Fruit fly (Drosophila melanogaster): ENCODE data around the gene CG14075.
A peak's percentile ranks its signal among the peaks of the same experiment; 100 is the strongest.

Gene CG14075

DNA sequence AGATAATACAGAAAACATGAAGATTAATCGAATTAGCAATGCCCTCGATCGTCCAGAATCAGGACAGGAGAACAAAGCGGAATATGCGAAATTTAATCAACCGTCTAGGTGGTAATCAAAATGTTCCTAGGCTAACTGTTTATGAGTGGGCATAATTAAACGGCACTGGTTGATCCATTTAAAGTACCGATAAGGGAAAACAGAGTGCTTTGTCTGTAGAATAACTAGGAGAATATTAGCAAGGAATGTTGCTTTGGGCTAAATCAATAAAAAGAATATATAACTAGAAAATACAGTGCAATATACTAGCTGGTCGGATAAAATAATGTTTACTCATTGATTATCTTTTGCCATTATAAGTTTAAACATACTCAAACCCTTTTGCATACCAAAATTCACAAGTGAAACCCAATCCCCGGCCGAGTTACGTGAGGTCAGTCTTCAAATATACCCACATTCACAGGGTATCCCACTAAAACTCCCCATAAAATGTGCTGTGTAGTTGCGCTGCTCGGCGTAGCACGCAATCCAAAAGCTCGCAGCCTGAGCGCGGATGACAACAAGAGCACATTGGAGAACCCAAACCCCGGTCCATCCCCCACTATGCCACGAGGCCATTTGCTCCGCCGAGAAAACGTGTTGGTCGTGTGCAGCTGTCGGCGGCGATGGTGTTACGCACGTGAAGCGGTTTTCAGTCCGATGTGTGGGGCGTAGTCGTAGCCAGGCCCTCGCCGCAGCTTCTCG is 11.4 kb downstream of the CG14075 start (continued):
- TF ChIP-seq Jarid2 (GFP tag; optimal IDR thresholded peaks at IDR 0.05) = peak; percentile 20
- 0 out of 3 replicates have a peak, but pooled peaks have one; percentile 36 for TF ChIP-seq CG11093 (GFP tag; IDR thresholded peaks at IDR 0.05)
- peak; percentile 79 for TF ChIP-seq Rfx (GFP tag; IDR thresholded peaks at IDR 0.05)
- TF ChIP-seq Aef1 (GFP tag; IDR thresholded peaks at IDR 0.05) = peak; percentile 73; the same call in 2 of the 3 replicates
- peak; percentile 28 for TF ChIP-seq CG8944 (GFP tag; optimal IDR thresholded peaks at IDR 0.05)
- TF ChIP-seq CG1024 (GFP tag; IDR thresholded peaks at IDR 0.05) = 0 out of 2 replicates have a peak, but pooled peaks have one; percentile 24
- peak; percentile 73; the same call in 1 of the 2 replicates for TF ChIP-seq ranshi (GFP tag; IDR thresholded peaks at IDR 0.05)
- TF ChIP-seq CG6175 (GFP tag; IDR thresholded peaks at IDR 0.05) = peak; percentile 67; the same call in 1 of the 3 replicates
- TF ChIP-seq bsh (GFP tag; optimal IDR thresholded peaks at IDR 0.05) = peak in 1 of 2 experiments; percentile 31
- no peak for TF ChIP-seq CG8290 (GFP tag; optimal IDR thresholded peaks at IDR 0.05)
- TF ChIP-seq CG8290 (tag; optimal IDR thresholded peaks at IDR 0.05) = peak in 1 of 2 experiments; percentile 58
- peak; percentile 59 for TF ChIP-seq CG31441 (GFP tag; IDR thresholded peaks at IDR 0.05)
- TF ChIP-seq fu2 (GFP tag; optimal IDR thresholded peaks at IDR 0.05) = peak; percentile 81
- no peak for TF ChIP-seq Elba2 (GFP tag; optimal IDR thresholded peaks at IDR 0.05)
- peak; percentile 29 for TF ChIP-seq tup (GFP tag; optimal IDR thresholded peaks at IDR 0.05)
- peak; percentile 70 for TF ChIP-seq CG18262 (tag; optimal IDR thresholded peaks at IDR 0.05)
- TF ChIP-seq CG14014 (GFP tag; IDR thresholded peaks at IDR 0.05) = 0 out of 2 replicates have a peak, but pooled peaks have one; percentile 53
- TF ChIP-seq CG4404 (GFP tag; IDR thresholded peaks at IDR 0.05) = peak; percentile 38; the same call in 1 of the 2 replicates
- peak; percentile 57 for TF ChIP-seq CG10147 (GFP tag; optimal IDR thresholded peaks at IDR 0.05)
- peak; percentile 74 for TF ChIP-seq shn (GFP tag; optimal IDR thresholded peaks at IDR 0.05)
- TF ChIP-seq CG2202 (tag; optimal IDR thresholded peaks at IDR 0.05) = no peak
- TF ChIP-seq CrebB (tag; optimal IDR thresholded peaks at IDR 0.05) = no peak
- TF ChIP-seq MTF-1 (GFP tag; optimal IDR thresholded peaks at IDR 0.05; ENCODE audit: borderline replicate concordance) = peak; percentile 71
- TF ChIP-seq gsb (GFP tag; IDR thresholded peaks at IDR 0.05) = peak; percentile 51; the same call in 1 of the 2 replicates
- TF ChIP-seq sob (GFP tag; IDR thresholded peaks at IDR 0.05) = peak; percentile 46
- no peak for TF ChIP-seq lov (optimal IDR thresholded peaks at IDR 0.05)
- TF ChIP-seq lov (GFP tag; IDR thresholded peaks at IDR 0.05) = 0 out of 3 replicates have a peak, but pooled peaks have one; percentile 40
- peak; percentile 76; the same call in 1 of the 2 replicates for TF ChIP-seq crol (GFP tag; IDR thresholded peaks at IDR 0.05)
- TF ChIP-seq CG6272 (GFP tag; IDR thresholded peaks at IDR 0.05) = no peak
- TF ChIP-seq gro (GFP tag; optimal IDR thresholded peaks at IDR 0.05) = peak; percentile 17
- TF ChIP-seq zfh2 (GFP tag; optimal IDR thresholded peaks at IDR 0.05) = peak; percentile 88
- peak; percentile 86 for TF ChIP-seq tio (GFP tag; optimal IDR thresholded peaks at IDR 0.05)
- TF ChIP-seq Hr51 (GFP tag; optimal IDR thresholded peaks at IDR 0.05) = peak; percentile 57 to 77
- TF ChIP-seq Max (GFP tag; optimal IDR thresholded peaks at IDR 0.05) = peak; percentile 53
- no peak for TF ChIP-seq usp (GFP tag; optimal IDR thresholded peaks at IDR 0.05)
- peak; percentile 43 for TF ChIP-seq Fer3 (tag; optimal IDR thresholded peaks at IDR 0.05)
- TF ChIP-seq CG10462 (GFP tag; optimal IDR thresholded peaks at IDR 0.05) = peak; percentile 35
- TF ChIP-seq CG18011 (GFP tag; optimal IDR thresholded peaks at IDR 0.05) = peak; percentile 46
- peak; percentile 79 for TF ChIP-seq ind (GFP tag; optimal IDR thresholded peaks at IDR 0.05)
- peak; percentile 9 for TF ChIP-seq pzg (GFP tag; optimal IDR thresholded peaks at IDR 0.05)
- TF ChIP-seq TFAM (GFP tag; optimal IDR thresholded peaks at IDR 0.05) = no peak
- TF ChIP-seq NC2β (GFP tag; optimal IDR thresholded peaks at IDR 0.05) = peak; percentile 38
- peak; percentile 64 for TF ChIP-seq jumu (GFP tag; optimal IDR thresholded peaks at IDR 0.05)
- peak; percentile 91 for TF ChIP-seq CG7556 (GFP tag; optimal IDR thresholded peaks at IDR 0.05)
- TF ChIP-seq Usf (GFP tag; optimal IDR thresholded peaks at IDR 0.05) = peak; percentile 74
- peak; percentile 73 for TF ChIP-seq Ada2b (GFP tag; IDR thresholded peaks at IDR 0.05)
- peak; percentile 69 for TF ChIP-seq Hsf (GFP tag; optimal IDR thresholded peaks at IDR 0.05)
- peak; percentile 60 for TF ChIP-seq CG11723 (GFP tag; optimal IDR thresholded peaks at IDR 0.05)
- TF ChIP-seq Hand (GFP tag; optimal IDR thresholded peaks at IDR 0.05) = no peak
